Worm (Caenorhabditis elegans) whole organism, mixed stage, embryonic: ENCODE measurements around the gene K10H10.9.

Experiments used
- ces-1 ChIP-seq: fragments of 150-350 bp; optimal IDR thresholded peaks from 2 replicates; lab custom pipeline; 2014; ENCODE audit warnings: missing biosample characterization, missing genetic modification reagents, missing genetic modification characterization
- lin-13 ChIP-seq: fragments of 150-350 bp; optimal IDR thresholded peaks from 2 replicates; lab custom pipeline; 2014; ENCODE audit warnings: missing biosample characterization, missing genetic modification characterization
- lin-32 ChIP-seq: fragments of 200-800 bp; sonication (Bioruptor generic); optimal IDR thresholded peaks from 2 replicates; lab custom pipeline; 2018; ENCODE audit warnings: mild to moderate bottlenecking, missing genetic modification characterization, missing compliant biosample characterization
- mab-5 ChIP-seq: fragments of 150-350 bp; optimal IDR thresholded peaks from 2 replicates; lab custom pipeline; 2014; ENCODE audit warnings: missing biosample characterization, missing genetic modification characterization
- mls-2 ChIP-seq: sonication (generic microtip); optimal IDR thresholded peaks from 2 replicates; lab custom pipeline; 2016; ENCODE audit warnings: mild to moderate bottlenecking, missing genetic modification characterization, moderate library complexity, missing compliant biosample characterization
- nhr-12 ChIP-seq: fragments of 150-350 bp; optimal IDR thresholded peaks from 2 replicates; lab custom pipeline; 2014; ENCODE audit warnings: missing biosample characterization, missing genetic modification characterization
- nhr-237 ChIP-seq: fragments of 150-350 bp; optimal IDR thresholded peaks from 2 replicates; lab custom pipeline; 2014; ENCODE audit warnings: missing biosample characterization, missing genetic modification characterization
- pha-4 ChIP-seq: fragments of 150-350 bp; optimal IDR thresholded peaks from 2 replicates; lab custom pipeline; 2018; ENCODE audit warnings: missing biosample characterization, missing genetic modification reagents, missing genetic modification characterization
- sem-2 ChIP-seq: fragments of 200-800 bp; sonication (Bioruptor generic); optimal IDR thresholded peaks from 2 replicates; lab custom pipeline; 2018; ENCODE audit warnings: mild to moderate bottlenecking, missing genetic modification characterization, missing compliant biosample characterization
- snpc-4 ChIP-seq: fragments of 150-350 bp; optimal IDR thresholded peaks from 2 replicates; lab custom pipeline; 2014; ENCODE audit warnings: missing biosample characterization, missing genetic modification characterization
- sptf-1 ChIP-seq: sonication (generic microtip); optimal IDR thresholded peaks from 2 replicates; lab custom pipeline; 2017; ENCODE audit warnings: mild to moderate bottlenecking, missing genetic modification characterization, moderate library complexity, missing compliant biosample characterization
- unc-39 ChIP-seq: fragments of 150-350 bp; optimal IDR thresholded peaks from 2 replicates; lab custom pipeline; 2014; ENCODE audit warnings: missing biosample characterization, missing genetic modification characterization
- zip-8 ChIP-seq: fragments of 150-350 bp; optimal IDR thresholded peaks from 2 replicates; lab custom pipeline; 2014; ENCODE audit warnings: missing biosample characterization, missing genetic modification characterization

DNA sequence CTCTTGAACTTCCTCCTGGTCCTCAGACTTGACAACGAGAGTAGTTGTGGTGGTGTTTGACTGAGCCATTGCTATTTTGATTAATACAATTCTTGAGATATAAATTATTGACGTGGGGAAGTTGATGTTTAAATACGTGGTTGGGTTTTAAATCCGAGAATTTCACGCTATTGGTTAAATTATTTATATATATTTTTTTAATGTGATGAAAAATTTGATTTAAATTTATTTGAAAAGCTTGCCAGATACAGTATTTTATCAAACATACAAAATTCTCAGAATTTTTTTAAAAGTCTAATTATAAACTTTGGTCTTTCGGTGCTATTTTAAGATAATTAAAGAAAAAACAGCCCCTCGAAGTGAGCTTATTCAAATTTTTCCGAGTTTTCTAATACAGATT is 7.4 kb downstream of the K10H10.9 start, which contains the start of the genes K10H10.7 and K10H10.10:
- no peak for TF ChIP-seq ces-1 (GFP tag; lab: Kevin White, UChicago)
- TF ChIP-seq mab-5 (tag; lab: Kevin White, UChicago): no peak
- TF ChIP-seq pha-4 (tag; lab: Kevin White, UChicago): no peak
- TF ChIP-seq lin-13 (tag; lab: Kevin White, UChicago): no peak
- TF ChIP-seq zip-8 (tag; lab: Kevin White, UChicago): no peak
- no peak for TF ChIP-seq nhr-237 (tag; lab: Kevin White, UChicago)
- no peak for TF ChIP-seq lin-32 (GFP tag; lab: Kevin White, UChicago)
- TF ChIP-seq nhr-12 (tag; lab: Kevin White, UChicago): no peak
- TF ChIP-seq sem-2 (GFP tag; lab: Kevin White, UChicago): no peak
- no peak for TF ChIP-seq mls-2 (tag; lab: Kevin White, UChicago)
- TF ChIP-seq sptf-1: no peak
- no peak for TF ChIP-seq snpc-4
- no peak for TF ChIP-seq unc-39 (tag; lab: Kevin White, UChicago)
